Worm (Caenorhabditis elegans) whole organism, midembryonic: ENCODE data around the gene maa-1.
A peak's percentile ranks its signal among the peaks of the same experiment; 100 is the strongest.

Experiments
- T22C8.4 ChIP-seq: fragments of 200-800 bp; sonication (Bioruptor generic); IDR thresholded peaks from 2 replicates; pipeline ENCODE4 v1.3.6; 2022; ENCODE audit warnings: missing genetic modification characterization, missing compliant biosample characterization
- cog-1 ChIP-seq: sonication (generic microtip); optimal IDR thresholded peaks from 2 replicates; lab custom pipeline; 2016; ENCODE audit warnings: missing genetic modification characterization, missing compliant biosample characterization
- flt-1 ChIP-seq: fragments of 200-800 bp; sonication (Bioruptor generic); IDR thresholded peaks from 2 replicates; pipeline ENCODE4 v1.3.6; 2022; ENCODE audit warnings: missing genetic modification characterization, missing compliant biosample characterization
- klf-2 ChIP-seq: fragments of 200-800 bp; sonication (Bioruptor generic); conservative IDR thresholded peaks from 2 replicates; pipeline ENCODE4 v1.3.6; 2022; ENCODE audit warnings: missing genetic modification reagents, missing genetic modification characterization, missing compliant biosample characterization
- med-1 ChIP-seq: sonication (generic microtip); optimal IDR thresholded peaks from 2 replicates; lab custom pipeline; 2017; ENCODE audit warnings: missing genetic modification characterization, mild to moderate bottlenecking, missing compliant biosample characterization, antibody characterized with exemption, missing genetic modification reagents; ENCODE audit not compliant: insufficient read depth
- ref-1 ChIP-seq: fragments of 200-800 bp; sonication (Bioruptor generic); conservative IDR thresholded peaks from 2 replicates; pipeline ENCODE4 v1.3.6; 2022; ENCODE audit warnings: missing genetic modification reagents, missing genetic modification characterization, missing compliant biosample characterization
- tab-1 ChIP-seq: fragments of 200-800 bp; sonication (Bioruptor generic); IDR thresholded peaks from 2 replicates; pipeline ENCODE4 v1.3.6; 2022; ENCODE audit warnings: missing genetic modification characterization, missing compliant biosample characterization
- ztf-23 ChIP-seq: fragments of 200-800 bp; sonication (Bioruptor generic); IDR thresholded peaks from 2 replicates; pipeline ENCODE4 v1.3.6; 2022; ENCODE audit warnings: missing genetic modification reagents, missing genetic modification characterization, missing compliant biosample characterization
- ztf-29 ChIP-seq: fragments of 200-800 bp; sonication (Bioruptor generic); IDR thresholded peaks from 2 replicates; pipeline ENCODE4 v1.3.6; 2022; ENCODE audit warnings: missing genetic modification reagents, missing genetic modification characterization, missing compliant biosample characterization

DNA sequence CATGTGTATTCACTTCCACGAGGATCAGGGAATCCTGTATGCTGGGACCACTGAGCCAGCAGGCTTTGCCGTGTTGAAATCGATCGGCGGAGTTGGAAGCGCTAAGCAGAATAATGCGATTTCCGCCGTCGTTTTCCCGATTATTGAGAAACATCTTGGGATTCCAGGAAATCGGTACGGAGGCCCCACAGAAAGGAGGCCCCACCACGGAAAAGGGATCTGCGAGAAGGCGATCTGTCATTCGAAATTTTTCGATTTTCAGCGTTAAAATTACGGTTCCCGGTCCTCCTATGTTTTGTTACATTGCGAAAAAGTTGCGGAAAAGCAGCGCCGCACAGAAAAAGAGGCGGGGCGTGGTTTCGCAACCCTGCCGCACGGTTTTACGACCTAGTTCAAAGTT is 26.0 kb upstream of the maa-1 start:
- TF ChIP-seq med-1 (GFP tag; lab: Kevin White, UChicago), result no peak
- 0 out of 2 replicates have a peak, but pooled peaks have one; percentile 25 for TF ChIP-seq ref-1
- no peak for TF ChIP-seq ztf-29 (GFP tag; lab: Robert Waterston, UW)
- TF ChIP-seq flt-1 (GFP tag; lab: Robert Waterston, UW), result peak; percentile 64; the same call in 1 of the 2 replicates
- no peak for TF ChIP-seq tab-1 (GFP tag; lab: Robert Waterston, UW)
- TF ChIP-seq ztf-23 (GFP tag; lab: Robert Waterston, UW), result no peak
- no peak for TF ChIP-seq cog-1 (tag; lab: Kevin White, UChicago)
- TF ChIP-seq T22C8.4 (GFP tag; lab: Robert Waterston, UW), result peak; percentile 34; the same call in 1 of the 2 replicates
- peak; percentile 60; the same call in 1 of the 2 replicates for TF ChIP-seq klf-2
